Fruit fly (Drosophila melanogaster): ENCODE data around the gene CG12182.

CG12182 gene

DNA sequence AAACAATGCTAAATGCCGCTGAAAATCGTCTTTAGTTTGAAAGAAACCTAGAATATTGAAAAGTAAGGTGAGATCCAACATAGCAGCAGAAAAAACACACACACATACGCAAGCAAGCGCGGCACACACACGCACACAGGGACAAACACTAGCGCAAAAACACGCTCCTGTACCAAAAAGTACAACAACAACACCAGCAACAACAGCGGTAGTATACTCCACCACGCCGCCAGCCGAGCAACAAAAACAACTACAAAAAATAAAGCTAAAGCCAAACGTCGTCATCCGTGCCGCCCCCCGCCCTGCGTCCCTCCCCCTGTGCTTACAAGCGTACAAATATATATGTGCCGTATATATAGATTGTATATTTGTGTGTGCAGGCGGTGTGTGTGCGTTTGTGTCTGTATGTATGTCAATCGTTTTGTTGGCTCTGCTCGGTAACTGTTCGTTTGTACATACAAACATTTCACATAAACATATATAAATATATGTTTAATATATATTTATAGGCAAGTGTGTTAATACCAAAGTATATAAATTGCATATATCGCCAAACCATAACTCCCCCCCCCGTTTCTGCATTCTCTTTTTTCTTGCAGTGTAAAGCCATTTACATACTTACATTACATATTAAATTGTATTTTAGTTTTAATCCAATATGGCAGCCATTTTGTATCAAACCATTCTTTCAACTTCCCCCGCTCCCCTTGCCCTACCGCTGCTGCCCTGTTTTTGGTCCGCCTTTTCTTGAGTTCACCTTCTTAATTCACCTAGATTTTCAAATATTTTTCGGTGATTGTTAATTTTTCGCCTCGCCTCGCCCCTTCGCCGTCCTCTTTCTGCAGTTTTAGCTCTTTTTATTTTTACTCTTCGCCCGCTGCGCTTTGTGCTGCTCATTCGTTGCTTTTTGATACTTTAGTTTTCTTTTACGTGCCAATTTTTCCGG lies 36.9 kb upstream of the CG12182 start:
- TF ChIP-seq CG6276 (GFP tag; optimal IDR thresholded peaks at IDR 0.05) (no peak), esn (GFP tag; optimal IDR thresholded peaks at IDR 0.05) (peak; percentile 28), CG6808 (GFP tag; optimal IDR thresholded peaks at IDR 0.05) (no peak), CG11762 (GFP tag; optimal IDR thresholded peaks at IDR 0.05; ENCODE audit: insufficient read depth) (peak; percentile 9), Hr39 (GFP tag; optimal IDR thresholded peaks at IDR 0.05) (peak; percentile 11), Hr38 (GFP tag; optimal IDR thresholded peaks at IDR 0.05) (no peak), pdm3 (GFP tag; optimal IDR thresholded peaks at IDR 0.05) (peak; percentile 41), eg (GFP tag; IDR thresholded peaks at IDR 0.05) (peak; percentile 85), vri (GFP tag; optimal IDR thresholded peaks at IDR 0.05) (peak; percentile 12), acj6 (GFP tag; optimal IDR thresholded peaks at IDR 0.05) (peak; percentile 39), Hr4 (GFP tag; optimal IDR thresholded peaks at IDR 0.05) (peak; percentile 38), fd59A (GFP tag; optimal IDR thresholded peaks at IDR 0.05) (no peak), Smox (GFP tag; optimal IDR thresholded peaks at IDR 0.05) (no peak), OdsH (GFP tag; optimal IDR thresholded peaks at IDR 0.05) (peak; percentile 70), CG8319 (GFP tag; optimal IDR thresholded peaks at IDR 0.05) (peak; percentile 30), Lpt (GFP tag; optimal IDR thresholded peaks at IDR 0.05) (peak; percentile 52), CG11294 (GFP tag; IDR thresholded peaks at IDR 0.05) (peak; percentile 46; the same call in 1 of the 2 replicates), Ets96B (tag; optimal IDR thresholded peaks at IDR 0.05) (peak; percentile 61), CG7368 (GFP tag; optimal IDR thresholded peaks at IDR 0.05) (peak; percentile 21), cyc (GFP tag; optimal IDR thresholded peaks at IDR 0.05) (no peak), dac (GFP tag; optimal IDR thresholded peaks at IDR 0.05) (peak; percentile 1), lz (GFP tag; optimal IDR thresholded peaks at IDR 0.05) (no peak), fkh (GFP tag; optimal IDR thresholded peaks at IDR 0.05) (no peak), Sox15 (GFP tag; optimal IDR thresholded peaks at IDR 0.05) (peak; percentile 9), CG34406 (GFP tag; optimal IDR thresholded peaks at IDR 0.05) (peak; percentile 67), Eip75B (GFP tag; optimal IDR thresholded peaks at IDR 0.05) (no peak), fd85E (GFP tag; optimal IDR thresholded peaks at IDR 0.05) (no peak), ss (GFP tag; optimal IDR thresholded peaks at IDR 0.05) (peak in 1 of 2 experiments; percentile 36), spab (GFP tag; optimal IDR thresholded peaks at IDR 0.05) (peak; percentile 49), Sox14 (GFP tag; optimal IDR thresholded peaks at IDR 0.05) (no peak), CG32006 (GFP tag; optimal IDR thresholded peaks at IDR 0.05) (no peak), CG9139 (GFP tag; optimal IDR thresholded peaks at IDR 0.05) (peak; percentile 38), net (GFP tag; optimal IDR thresholded peaks at IDR 0.05) (peak; percentile 37), topi (GFP tag; optimal IDR thresholded peaks at IDR 0.05) (peak; percentile 46), CG6792 (GFP tag; optimal IDR thresholded peaks at IDR 0.05) (peak; percentile 2), CG8119 (GFP tag; IDR thresholded peaks at IDR 0.05) (peak; percentile 77), CG10631 (GFP tag; optimal IDR thresholded peaks at IDR 0.05) (no peak), achi (GFP tag; optimal IDR thresholded peaks at IDR 0.05) (peak; percentile 44), CG3919 (GFP tag; optimal IDR thresholded peaks at IDR 0.05) (peak; percentile 77), CG31627 (GFP tag; optimal IDR thresholded peaks at IDR 0.05) (peak; percentile 12), CG3032 (tag; optimal IDR thresholded peaks at IDR 0.05) (peak; percentile 47), CG8632 (GFP tag; optimal IDR thresholded peaks at IDR 0.05) (peak; percentile 42), Gug (GFP tag; IDR thresholded peaks at IDR 0.05) (peak; percentile 27; the same call in 1 of the 2 replicates), Met (GFP tag; optimal IDR thresholded peaks at IDR 0.05) (peak; percentile 40), CG15336 (GFP tag; IDR thresholded peaks at IDR 0.05) (peak; percentile 72), CG11902 (GFP tag; optimal IDR thresholded peaks at IDR 0.05) (peak; percentile 16), svp (GFP tag) (peak; percentile 59), CG4318 (GFP tag; optimal IDR thresholded peaks at IDR 0.05) (no peak), CG16779 (tag; optimal IDR thresholded peaks at IDR 0.05) (no peak), Ets21C (GFP tag; optimal IDR thresholded peaks at IDR 0.05) (no peak)

Data from whole organism, prepupa.